Worm (Caenorhabditis elegans): ENCODE data around the gene rom-1.

The rom-1 gene

ce11 chrIII:4905405-4905804, 1.6 kb upstream of the rom-1 start, which contains the start of gene F26F4.8:
Gene F26F4.8 (minus strand): TSS chrIII:4905473.
- TF ChIP-seq rbr-2 (tag; optimal IDR thresholded peaks at IDR 0.05) (peak; percentile 3), hif-1 (tag; optimal IDR thresholded peaks at IDR 0.05) (peak in 1 of 2 experiments; percentile 52), ama-1 (optimal IDR thresholded peaks at IDR 0.05) (no peak), unc-130 (GFP tag; optimal IDR thresholded peaks at IDR 0.05) (peak; percentile 77), mes-2 (tag; optimal IDR thresholded peaks at IDR 0.05; ENCODE audit: poor library complexity, severe bottlenecking) (peak; percentile 69), dpl-1 (GFP tag; optimal IDR thresholded peaks at IDR 0.05) (peak; percentile 49), zip-11 (GFP tag; IDR thresholded peaks at IDR 0.05) (no peak)

ce11 chrIII:4906365-4906764, 631 bp upstream of the rom-1 start:
- TF ChIP-seq lin-29 (GFP tag; IDR thresholded peaks at IDR 0.05) (no peak), pqm-1 (tag; optimal IDR thresholded peaks at IDR 0.05) (peak; percentile 68), dpl-1 (GFP tag; optimal IDR thresholded peaks at IDR 0.05) (peak; percentile 25), daf-16 (GFP tag; optimal IDR thresholded peaks at IDR 0.05) (no peak), daf-16 (tag; optimal IDR thresholded peaks at IDR 0.05) (peak; percentile 16), mes-2 (tag; optimal IDR thresholded peaks at IDR 0.05; ENCODE audit: poor library complexity, severe bottlenecking) (peak; percentile 22), dmd-9 (GFP tag; IDR thresholded peaks at IDR 0.05) (no peak), ceh-62 (tag; optimal IDR thresholded peaks at IDR 0.05) (no peak), unc-62 (GFP tag; optimal IDR thresholded peaks at IDR 0.05 in 1 of 2) (no peak), unc-62 (tag; optimal IDR thresholded peaks at IDR 0.05) (no peak), Y105C5A.15 (GFP tag; IDR thresholded peaks at IDR 0.05) (no peak), Y75B8A.6 (GFP tag; IDR thresholded peaks at IDR 0.05) (no peak), nhr-41 (GFP tag; IDR thresholded peaks at IDR 0.05) (0 out of 2 replicates have a peak, but pooled peaks have one; percentile 14), dve-1 (tag; optimal IDR thresholded peaks at IDR 0.05; ENCODE audit: insufficient read depth) (peak; percentile 35), attf-4 (tag; optimal IDR thresholded peaks at IDR 0.05) (no peak), dmd-6 (GFP tag; IDR thresholded peaks at IDR 0.05) (peak; percentile 33; the same call in 1 of the 2 replicates), ceh-82 (tag; optimal IDR thresholded peaks at IDR 0.05) (no peak), zip-11 (GFP tag; IDR thresholded peaks at IDR 0.05) (no peak), ZK337.2 (GFP tag; IDR thresholded peaks at IDR 0.05) (no peak), mxl-3 (GFP tag; optimal IDR thresholded peaks at IDR 0.05) (peak; percentile 25), nhr-28 (tag; optimal IDR thresholded peaks at IDR 0.05) (peak; percentile 75)

ce11 chrIII:4909938-4910337, 2.9 kb downstream of the rom-1 start, which contains the start of gene F26F4.12:
Gene F26F4.12 (minus strand): TSS chrIII:4910038.
- TF ChIP-seq ceh-28 (tag; optimal IDR thresholded peaks at IDR 0.05): no peak
- no peak for TF ChIP-seq F37D6.2 (tag; optimal IDR thresholded peaks at IDR 0.05)
- TF ChIP-seq nhr-111 (GFP tag; optimal IDR thresholded peaks at IDR 0.05): no peak
- no peak for TF ChIP-seq sdz-12 (GFP tag; optimal IDR thresholded peaks at IDR 0.05)
- no peak for TF ChIP-seq arid-1 (GFP tag; conservative IDR thresholded peaks at IDR 0.05)
- no peak for TF ChIP-seq nhr-6 (tag; optimal IDR thresholded peaks at IDR 0.05)
- TF ChIP-seq spr-1 (tag; optimal IDR thresholded peaks at IDR 0.05): no peak

ce11 chrIII:4910956-4911355, 4.0 kb downstream of the rom-1 start, which contains the start of gene F26F4.2:
Gene F26F4.2 (plus strand): TSS chrIII:4911256.
- TF ChIP-seq nhr-41 (GFP tag; IDR thresholded peaks at IDR 0.05): no peak
- TF ChIP-seq ceh-82 (tag; optimal IDR thresholded peaks at IDR 0.05): no peak
- TF ChIP-seq nhr-11 (tag; optimal IDR thresholded peaks at IDR 0.05): no peak
- TF ChIP-seq duxl-1 (tag; optimal IDR thresholded peaks at IDR 0.05; ENCODE audit: poor library complexity): no peak
- no peak for TF ChIP-seq nhr-48 (tag; optimal IDR thresholded peaks at IDR 0.05)
- no peak for TF ChIP-seq dmd-8 (GFP tag; IDR thresholded peaks at IDR 0.05)
- no peak for TF ChIP-seq zfp-2 (tag; optimal IDR thresholded peaks at IDR 0.05)
- no peak for TF ChIP-seq nhr-28 (tag; optimal IDR thresholded peaks at IDR 0.05)
- TF ChIP-seq ama-1 (optimal IDR thresholded peaks at IDR 0.05): no peak
